Fruit fly (Drosophila melanogaster) whole organism, embryonic: Measurements from ENCODE around the gene Strip.

Source experiments
- Abd-B ChIP-seq: fragments of 200-800 bp; sonication (Bioruptor generic); optimal IDR thresholded peaks from 2 replicates; lab custom pipeline; 2018; ENCODE audit warnings: missing biosample characterization, mild to moderate bottlenecking, missing genetic modification characterization, moderate library complexity
- Asciz ChIP-seq: fragments of 200-800 bp; sonication (Bioruptor generic); optimal IDR thresholded peaks from 2 replicates; lab custom pipeline; 2017; ENCODE audit warnings: missing biosample characterization, mild to moderate bottlenecking, missing genetic modification characterization, missing genetic modification reagents
- Atf6 ChIP-seq: fragments of 200-800 bp; sonication (Bioruptor generic); IDR thresholded peaks from 2 replicates; pipeline ENCODE4 v1.3.6; 2022; ENCODE audit warnings: missing biosample characterization, missing genetic modification characterization
- Awh ChIP-seq: fragments of 200-800 bp; sonication (Bioruptor generic); IDR thresholded peaks from 2 replicates; pipeline ENCODE4, ENCODE4 v1.3.6; 2022; ENCODE audit warnings: missing biosample characterization, missing genetic modification characterization
- BEAF-32 ChIP-seq: fragments of 200-800 bp; sonication (Bioruptor generic); optimal IDR thresholded peaks from 3 replicates; lab custom pipeline; 2017; ENCODE audit warnings: missing biosample characterization, missing genetic modification characterization, mild to moderate bottlenecking, moderate library complexity, missing genetic modification reagents
- Bdp1 ChIP-seq: fragments of 200-800 bp; sonication (Bioruptor generic); optimal IDR thresholded peaks from 3 replicates; lab custom pipeline; 2016; ENCODE audit warnings: missing biosample characterization, missing genetic modification characterization
- CG1024 ChIP-seq: fragments of 200-800 bp; sonication (Bioruptor generic); IDR thresholded peaks from 2 replicates; pipeline ENCODE4 v1.3.6; 2022; ENCODE audit warnings: missing biosample characterization, missing genetic modification characterization
- CG14667 ChIP-seq: fragments of 200-800 bp; sonication (Bioruptor generic); IDR thresholded peaks from 2 replicates; pipeline ENCODE4 v1.3.6; 2022; ENCODE audit warnings: missing biosample characterization, missing genetic modification characterization
- CG14965 ChIP-seq: fragments of 200-800 bp; sonication (Bioruptor generic); optimal IDR thresholded peaks from 2 replicates; lab custom pipeline; 2016; ENCODE audit warnings: missing biosample characterization, missing genetic modification characterization, borderline replicate concordance
- CG15514 ChIP-seq: fragments of 200-800 bp; sonication (Bioruptor generic); optimal IDR thresholded peaks from 3 replicates; lab custom pipeline; 2017; ENCODE audit warnings: missing biosample characterization, missing genetic modification characterization, mild to moderate bottlenecking, moderate library complexity, missing genetic modification reagents
- CG15601 ChIP-seq: fragments of 200-800 bp; sonication (Bioruptor generic); optimal IDR thresholded peaks from 3 replicates; lab custom pipeline; 2019; ENCODE audit warnings: missing biosample characterization, mild to moderate bottlenecking, missing genetic modification characterization, moderate library complexity
- CG17829 ChIP-seq: fragments of 200-800 bp; optimal IDR thresholded peaks from 2 replicates; lab custom pipeline; 2019; ENCODE audit warnings: missing biosample characterization, mild to moderate bottlenecking, missing genetic modification characterization, moderate library complexity
- CG17912 ChIP-seq: fragments of 200-800 bp; sonication (Bioruptor generic); optimal IDR thresholded peaks from 2 replicates; lab custom pipeline; 2018; ENCODE audit warnings: missing biosample characterization, mild to moderate bottlenecking, missing genetic modification characterization
- CG18011 ChIP-seq: fragments of 200-800 bp; sonication (Bioruptor generic); optimal IDR thresholded peaks from 2 replicates; lab custom pipeline; 2017; ENCODE audit warnings: missing biosample characterization, missing genetic modification characterization, mild to moderate bottlenecking, moderate library complexity, missing genotype
- CG18476 ChIP-seq: fragments of 200-800 bp; sonication (Bioruptor generic); optimal IDR thresholded peaks from 2 replicates; lab custom pipeline; 2016; ENCODE audit warnings: missing biosample characterization, mild to moderate bottlenecking, missing genetic modification characterization
- CG2116 ChIP-seq: fragments of 200-800 bp; sonication (Bioruptor generic); optimal IDR thresholded peaks from 3 replicates; lab custom pipeline; 2018; ENCODE audit warnings: missing biosample characterization, mild to moderate bottlenecking, missing genetic modification characterization
- CG2202 ChIP-seq: fragments of 200-800 bp; sonication (Bioruptor generic); optimal IDR thresholded peaks from 2 replicates; lab custom pipeline; 2018; ENCODE audit warnings: missing biosample characterization, mild to moderate bottlenecking, missing genetic modification characterization
- CG30020 ChIP-seq: fragments of 200-800 bp; optimal IDR thresholded peaks from 2 replicates; lab custom pipeline; 2019; ENCODE audit warnings: missing biosample characterization, mild to moderate bottlenecking, missing genetic modification characterization, moderate library complexity
- CG3838 ChIP-seq: fragments of 200-800 bp; sonication (Bioruptor generic); optimal IDR thresholded peaks from 3 replicates; lab custom pipeline; 2016; ENCODE audit warnings: missing biosample characterization, missing genetic modification characterization
- CG8089 ChIP-seq: fragments of 200-800 bp; sonication (Bioruptor generic); optimal IDR thresholded peaks from 3 replicates; lab custom pipeline; 2016; ENCODE audit warnings: missing biosample characterization, missing genetic modification characterization
- CG8281 ChIP-seq: fragments of 200-800 bp; sonication (Bioruptor generic); optimal IDR thresholded peaks from 2 replicates; lab custom pipeline; 2018; ENCODE audit warnings: missing biosample characterization, mild to moderate bottlenecking, missing genetic modification characterization, moderate library complexity
- CG8290 ChIP-seq, 3 experiments: fragments of 200-800 bp; sonication (Bioruptor generic); optimal IDR thresholded peaks; 2 replicates each; lab custom pipeline; 2016 to 2019; ENCODE audit warnings: missing biosample characterization in 3 of 3, missing genetic modification characterization in 3 of 3, mild to moderate bottlenecking in 2 of 3, moderate library complexity in 1 of 3
- CG8944 ChIP-seq: fragments of 200-800 bp; sonication (Bioruptor generic); optimal IDR thresholded peaks from 3 replicates; lab custom pipeline; 2016; ENCODE audit warnings: missing biosample characterization, missing genetic modification characterization
- D19B ChIP-seq: fragments of 200-800 bp; sonication (Bioruptor generic); optimal IDR thresholded peaks from 2 replicates; lab custom pipeline; 2017; ENCODE audit warnings: missing biosample characterization, mild to moderate bottlenecking, missing genetic modification characterization
- H2.0 ChIP-seq: fragments of 200-800 bp; sonication (Bioruptor generic); IDR thresholded peaks from 2 replicates; pipeline ENCODE4 v1.3.6; 2022; ENCODE audit warnings: missing biosample characterization, missing genetic modification characterization
- MESR4 ChIP-seq: fragments of 200-800 bp; sonication (Bioruptor generic); optimal IDR thresholded peaks from 2 replicates; lab custom pipeline; 2018; ENCODE audit warnings: missing biosample characterization, mild to moderate bottlenecking, missing genetic modification characterization, moderate library complexity
- Mad ChIP-seq: fragments of 200-800 bp; sonication (Bioruptor generic); optimal IDR thresholded peaks from 2 replicates; lab custom pipeline; 2016; ENCODE audit warnings: missing biosample characterization, missing genetic modification characterization
- Meics ChIP-seq: fragments of 200-800 bp; sonication (Bioruptor generic); optimal IDR thresholded peaks from 2 replicates; lab custom pipeline; 2017; ENCODE audit warnings: missing biosample characterization, mild to moderate bottlenecking, missing genetic modification characterization
- NC2β ChIP-seq: fragments of 200-800 bp; sonication (Bioruptor generic); optimal IDR thresholded peaks from 2 replicates; lab custom pipeline; 2016; ENCODE audit warnings: missing biosample characterization, missing genetic modification characterization
- Optix ChIP-seq: fragments of 200-800 bp; sonication (Bioruptor generic); IDR thresholded peaks from 3 replicates; pipeline ENCODE4 v1.3.6; 2022; ENCODE audit warnings: missing biosample characterization, missing genetic modification characterization
- Sry-δ ChIP-seq: fragments of 200-800 bp; sonication (Bioruptor generic); optimal IDR thresholded peaks from 2 replicates; lab custom pipeline; 2016; ENCODE audit warnings: missing biosample characterization, missing genetic modification characterization
- Taf1 ChIP-seq: fragments of 200-800 bp; sonication (Bioruptor generic); IDR thresholded peaks from 2 replicates; pipeline ENCODE4 v1.3.6; 2022; ENCODE audit warnings: missing biosample characterization, missing genetic modification characterization
- ab ChIP-seq: fragments of 200-800 bp; sonication (Bioruptor generic); optimal IDR thresholded peaks from 2 replicates; lab custom pipeline; 2016; ENCODE audit warnings: missing biosample characterization, missing genetic modification characterization
- ac ChIP-seq: fragments of 200-800 bp; sonication (Bioruptor generic); optimal IDR thresholded peaks from 3 replicates; lab custom pipeline; 2017; ENCODE audit warnings: missing biosample characterization, mild to moderate bottlenecking, missing genetic modification characterization
- al ChIP-seq: fragments of 200-800 bp; sonication (Bioruptor generic); IDR thresholded peaks from 2 replicates; pipeline ENCODE4 v1.3.6; 2022; ENCODE audit warnings: missing biosample characterization, missing genetic modification characterization
- ap ChIP-seq: fragments of 200-800 bp; sonication (Bioruptor generic); IDR thresholded peaks from 2 replicates; pipeline ENCODE4 v1.3.6; 2022; ENCODE audit warnings: missing biosample characterization, missing genetic modification characterization
- bcd ChIP-seq: fragments of 200-800 bp; sonication (Bioruptor generic); optimal IDR thresholded peaks from 2 replicates; lab custom pipeline; 2017; ENCODE audit warnings: missing biosample characterization, mild to moderate bottlenecking, missing genetic modification characterization
- chinmo ChIP-seq: fragments of 200-800 bp; sonication (Bioruptor generic); IDR thresholded peaks from 4 replicates; pipeline ENCODE4 v1.3.6; 2022; ENCODE audit warnings: missing biosample characterization, missing genetic modification characterization; ENCODE audit not compliant: partially characterized antibody
- ems ChIP-seq: fragments of 200-800 bp; sonication (Bioruptor generic); optimal IDR thresholded peaks from 3 replicates; lab custom pipeline; 2016; ENCODE audit warnings: missing biosample characterization, missing genetic modification characterization
- exex ChIP-seq: fragments of 200-800 bp; sonication (Bioruptor generic); optimal IDR thresholded peaks from 4 replicates; lab custom pipeline; 2018; ENCODE audit warnings: missing biosample characterization, mild to moderate bottlenecking, missing genetic modification characterization, moderate library complexity
- ind ChIP-seq: fragments of 200-800 bp; sonication (Bioruptor generic); optimal IDR thresholded peaks from 3 replicates; lab custom pipeline; 2016; ENCODE audit warnings: missing biosample characterization, missing genetic modification characterization
- klu ChIP-seq: fragments of 200-800 bp; sonication (Bioruptor generic); IDR thresholded peaks from 2 replicates; pipeline ENCODE4 v1.3.6; 2022; ENCODE audit warnings: missing biosample characterization, missing genetic modification characterization
- pzg ChIP-seq: fragments of 200-800 bp; sonication (Bioruptor generic); optimal IDR thresholded peaks from 3 replicates; lab custom pipeline; 2018; ENCODE audit warnings: missing biosample characterization, mild to moderate bottlenecking, missing genetic modification characterization, moderate library complexity
- rib ChIP-seq: fragments of 200-800 bp; sonication (Bioruptor generic); IDR thresholded peaks from 2 replicates; pipeline ENCODE4 v1.3.6; 2022; ENCODE audit warnings: missing biosample characterization, missing genetic modification characterization
- ro ChIP-seq: fragments of 200-800 bp; sonication (Bioruptor generic); IDR thresholded peaks from 2 replicates; pipeline ENCODE4 v1.3.6; 2022; ENCODE audit warnings: missing biosample characterization, missing genetic modification characterization
- slou ChIP-seq: fragments of 200-800 bp; sonication (Bioruptor generic); optimal IDR thresholded peaks from 3 replicates; lab custom pipeline; 2016; ENCODE audit warnings: missing biosample characterization, missing genetic modification characterization
- sr ChIP-seq: fragments of 200-800 bp; sonication (Bioruptor generic); IDR thresholded peaks from 3 replicates; pipeline ENCODE4 v1.3.6; 2022; ENCODE audit warnings: missing biosample characterization, missing genetic modification characterization
- ttk ChIP-seq: fragments of 200-800 bp; sonication (Bioruptor generic); IDR thresholded peaks from 2 replicates; pipeline ENCODE4 v2.1.2; 2022; ENCODE audit warnings: missing biosample characterization, missing genetic modification characterization
- unpg ChIP-seq: fragments of 200-800 bp; sonication (Bioruptor generic); optimal IDR thresholded peaks from 3 replicates; lab custom pipeline; 2018; ENCODE audit warnings: missing biosample characterization, mild to moderate bottlenecking, missing genetic modification characterization, moderate library complexity
- vfl ChIP-seq: fragments of 200-800 bp; sonication (Bioruptor generic); optimal IDR thresholded peaks from 2 replicates; lab custom pipeline; 2016; ENCODE audit warnings: missing biosample characterization, missing genetic modification characterization
- vvl ChIP-seq: fragments of 200-800 bp; sonication (Bioruptor generic); IDR thresholded peaks from 2 replicates; pipeline ENCODE4 v1.3.6; 2022; ENCODE audit warnings: missing biosample characterization, missing genetic modification characterization

Strip gene

DNA sequence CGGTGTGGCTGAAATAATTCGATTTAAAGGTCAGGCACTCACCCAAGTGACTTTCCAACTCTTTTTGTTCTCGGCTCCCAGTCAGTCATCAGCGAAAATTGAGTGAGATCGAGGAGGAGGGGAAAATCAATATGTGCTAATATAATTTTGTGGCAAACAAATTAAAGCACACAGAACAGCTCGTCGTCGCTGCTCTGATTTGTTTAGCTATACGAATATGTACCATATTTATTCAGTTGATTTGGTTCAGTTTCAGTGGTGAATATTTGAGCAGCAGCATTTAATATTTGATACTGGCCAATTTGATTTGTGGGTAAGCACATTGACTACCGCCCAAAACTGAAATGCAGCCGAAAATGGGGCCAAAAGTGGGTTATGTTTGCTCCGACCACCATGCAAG is 23.2 kb downstream of the Strip start:
- TF ChIP-seq Mad (GFP tag; lab: Kevin White, UChicago), result no peak
- peak; percentile 41 for TF ChIP-seq CG15514 (GFP tag; lab: Kevin White, UChicago)
- peak; percentile 34 for TF ChIP-seq CG15601
- no peak for TF ChIP-seq D19B (GFP tag; lab: Kevin White, UChicago)
- no peak for TF ChIP-seq ab (GFP tag; lab: Kevin White, UChicago)
- TF ChIP-seq vvl (GFP tag; lab: Robert Waterston, UW), result peak; percentile 51; the same call in 1 of the 2 replicates
- TF ChIP-seq Taf1, result no peak
- no peak for TF ChIP-seq pzg
- TF ChIP-seq Abd-B (GFP tag; lab: Kevin White, UChicago), result no peak
- TF ChIP-seq bcd (GFP tag; lab: Kevin White, UChicago), result no peak
- TF ChIP-seq chinmo (GFP tag; lab: Robert Waterston, UW), result no peak
- peak; percentile 42 for TF ChIP-seq CG8944 (GFP tag; lab: Kevin White, UChicago)
- no peak for TF ChIP-seq sr (GFP tag; lab: Robert Waterston, UW)
- peak; percentile 24; the same call in 1 of the 2 replicates for TF ChIP-seq Atf6 (GFP tag; lab: Robert Waterston, UW)
- no peak for TF ChIP-seq klu
- peak; percentile 37 for TF ChIP-seq CG14965
- TF ChIP-seq ttk (GFP tag; lab: Robert Waterston, UW), result no peak
- TF ChIP-seq Sry-δ (GFP tag; lab: Kevin White, UChicago), result no peak
- TF ChIP-seq BEAF-32, result no peak
- TF ChIP-seq CG18476, result no peak
- TF ChIP-seq ind (GFP tag; lab: Kevin White, UChicago), result no peak
- TF ChIP-seq CG8281 (tag; lab: Kevin White, UChicago), result no peak
- TF ChIP-seq CG2116, result no peak
- no peak for TF ChIP-seq CG30020 (tag; lab: Kevin White, UChicago)
- TF ChIP-seq MESR4 (GFP tag; lab: Kevin White, UChicago), result no peak
- TF ChIP-seq CG2202, result peak; percentile 64
- no peak for TF ChIP-seq Asciz (GFP tag; lab: Kevin White, UChicago)
- TF ChIP-seq CG8290 (GFP tag; optimal IDR thresholded peaks at IDR 0.05; lab: Kevin White, UChicago), result peak; percentile 3
- TF ChIP-seq CG8290 (tag; optimal IDR thresholded peaks at IDR 0.05; lab: Kevin White, UChicago), result peak in 1 of 2 experiments; percentile 86
- no peak for TF ChIP-seq Awh
- no peak for TF ChIP-seq CG18011 (GFP tag; lab: Kevin White, UChicago)
- peak; percentile 45 for TF ChIP-seq NC2β (GFP tag; lab: Kevin White, UChicago)
- no peak for TF ChIP-seq exex
- peak; percentile 12 for TF ChIP-seq ems
- TF ChIP-seq vfl (GFP tag; lab: Kevin White, UChicago), result no peak
- no peak for TF ChIP-seq al (GFP tag; lab: Robert Waterston, UW)
- no peak for TF ChIP-seq CG17829 (tag; lab: Kevin White, UChicago)
- TF ChIP-seq ro, result no peak
- TF ChIP-seq Bdp1 (GFP tag; lab: Kevin White, UChicago), result peak; percentile 23
- TF ChIP-seq CG14667, result no peak
- no peak for TF ChIP-seq Optix
- no peak for TF ChIP-seq H2.0
- peak; percentile 0 for TF ChIP-seq CG3838 (GFP tag; lab: Kevin White, UChicago)
- TF ChIP-seq slou (GFP tag; lab: Kevin White, UChicago), result no peak
- no peak for TF ChIP-seq CG17912
- TF ChIP-seq CG8089 (GFP tag; lab: Kevin White, UChicago), result peak; percentile 49
- TF ChIP-seq rib, result no peak
- peak; percentile 17 for TF ChIP-seq Meics
- TF ChIP-seq unpg (GFP tag; lab: Kevin White, UChicago), result peak; percentile 37
- TF ChIP-seq CG1024 (GFP tag; lab: Robert Waterston, UW), result no peak
- no peak for TF ChIP-seq ac (GFP tag; lab: Kevin White, UChicago)
- no peak for TF ChIP-seq ap (GFP tag; lab: Robert Waterston, UW)
